Worm (Caenorhabditis elegans) whole organism, L4/young adult: ENCODE results near the gene K07H8.12.

Experiments
- dao-5 ChIP-seq: sonication (generic microtip); optimal IDR thresholded peaks from 2 replicates; lab custom pipeline; 2016; ENCODE audit warnings: missing genotype, missing genetic modification characterization, moderate library complexity, missing compliant biosample characterization
- him-1 ChIP-seq: sonication (generic microtip); optimal IDR thresholded peaks from 2 replicates; lab custom pipeline; 2016; ENCODE audit warnings: missing genotype, missing genetic modification reagents, missing genetic modification characterization, missing compliant biosample characterization

DNA sequence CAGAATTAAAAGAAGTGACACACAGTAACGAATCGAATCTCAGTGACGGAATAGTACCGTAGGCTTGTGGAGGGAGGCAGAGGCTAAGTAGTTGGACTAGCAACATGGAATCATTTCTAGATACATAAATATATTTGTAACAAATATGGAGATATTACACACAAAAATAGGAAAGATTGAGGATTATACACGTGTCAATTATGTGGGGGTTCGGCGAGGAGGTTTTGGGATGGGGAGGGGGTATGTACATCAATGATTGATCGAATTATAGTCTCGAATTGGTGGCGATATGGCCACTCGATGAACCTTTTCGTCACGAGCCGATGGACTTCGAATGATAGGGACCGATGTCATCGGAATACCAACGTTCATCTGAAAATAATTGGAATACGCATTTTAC lies 30.9 kb upstream of the K07H8.12 start:
- TF ChIP-seq dao-5 (tag; lab: Kevin White, UChicago) (no peak), him-1 (tag; lab: Kevin White, UChicago) (no peak)
